Worm (Caenorhabditis elegans) whole organism, L4 larva: ENCODE results near the gene pept-2.

Source experiments
- D1046.2 ChIP-seq: fragments of 200-800 bp; sonication (Bioruptor generic); IDR thresholded peaks from 2 replicates; pipeline ENCODE4 v1.3.6; 2022; ENCODE audit warnings: missing genetic modification characterization, missing compliant biosample characterization
- F10B5.3 ChIP-seq: sonication (generic microtip); optimal IDR thresholded peaks from 2 replicates; lab custom pipeline; 2016; ENCODE audit warnings: mild to moderate bottlenecking, missing genetic modification characterization, missing compliant biosample characterization
- F26F4.8 ChIP-seq: fragments of 200-800 bp; sonication (Bioruptor generic); conservative IDR thresholded peaks from 2 replicates; pipeline ENCODE4 v1.3.6; 2022; ENCODE audit warnings: missing genetic modification characterization, missing compliant biosample characterization
- F44E2.7 ChIP-seq: fragments of 200-800 bp; sonication (Bioruptor generic); IDR thresholded peaks from 2 replicates; pipeline ENCODE4 v2.1.2; 2022; ENCODE audit warnings: missing genetic modification characterization, missing compliant biosample characterization
- F49E8.2 ChIP-seq: sonication (generic microtip); optimal IDR thresholded peaks from 2 replicates; lab custom pipeline; 2016; ENCODE audit warnings: missing compliant biosample characterization, mild to moderate bottlenecking, missing genetic modification characterization, borderline replicate concordance
- R02D3.7 ChIP-seq: fragments of 150-350 bp; sonication (generic microtip); optimal IDR thresholded peaks from 3 replicates; lab custom pipeline; 2014; ENCODE audit warnings: missing biosample characterization, missing genetic modification characterization
- Y5F2A.4 ChIP-seq: fragments of 200-800 bp; sonication (Bioruptor generic); optimal IDR thresholded peaks from 2 replicates; lab custom pipeline; 2018; ENCODE audit warnings: mild to moderate bottlenecking, missing genetic modification characterization, missing compliant biosample characterization
- ZK337.2 ChIP-seq: fragments of 200-800 bp; sonication (Bioruptor generic); IDR thresholded peaks from 2 replicates; pipeline ENCODE4 v1.3.6; 2022; ENCODE audit warnings: missing genetic modification reagents, missing genetic modification characterization, missing compliant biosample characterization
- aha-1 ChIP-seq: fragments of 150-350 bp; peaks from one replicate; lab custom pipeline; 2014; ENCODE audit warnings: missing biosample characterization, missing genetic modification characterization
- ceh-20 ChIP-seq: fragments of 200-800 bp; sonication (Bioruptor generic); IDR thresholded peaks from 2 replicates; pipeline ENCODE4 v1.3.6; 2022; ENCODE audit warnings: missing genetic modification reagents, missing genetic modification characterization, missing compliant biosample characterization
- ceh-28 ChIP-seq: fragments of 150-350 bp; optimal IDR thresholded peaks from 2 replicates; lab custom pipeline; 2014; ENCODE audit warnings: missing biosample characterization, missing genetic modification reagents, missing genetic modification characterization
- ceh-44 ChIP-seq: fragments of 200-800 bp; sonication (Bioruptor generic); IDR thresholded peaks from 2 replicates; pipeline ENCODE4 v1.3.6; 2022; ENCODE audit warnings: missing genetic modification reagents, missing genetic modification characterization, missing compliant biosample characterization
- ces-1 ChIP-seq: fragments of 150-350 bp; sonication (generic microtip); optimal IDR thresholded peaks from 4 replicates; lab custom pipeline; 2014; ENCODE audit warnings: missing biosample characterization, missing genetic modification reagents, missing genetic modification characterization
- daf-12 ChIP-seq: fragments of 150-350 bp; optimal IDR thresholded peaks from 2 replicates; lab custom pipeline; 2014; ENCODE audit warnings: missing biosample characterization, missing genetic modification reagents, missing genetic modification characterization
- dmd-9 ChIP-seq: fragments of 200-800 bp; sonication (Bioruptor generic); IDR thresholded peaks from 2 replicates; pipeline ENCODE4 v1.3.6; 2022; ENCODE audit warnings: missing genetic modification reagents, missing genetic modification characterization, missing compliant biosample characterization
- egl-43 ChIP-seq: fragments of 200-800 bp; sonication (Bioruptor generic); IDR thresholded peaks from 2 replicates; pipeline ENCODE4 v1.3.6; 2022; ENCODE audit warnings: missing genetic modification reagents, missing genetic modification characterization, missing compliant biosample characterization
- fkh-10 ChIP-seq: fragments of 150-350 bp; optimal IDR thresholded peaks from 2 replicates; lab custom pipeline; 2014; ENCODE audit warnings: missing biosample characterization, missing genetic modification reagents, missing genetic modification characterization
- hlh-11 ChIP-seq: fragments of 200-800 bp; sonication (Bioruptor generic); optimal IDR thresholded peaks from 2 replicates; lab custom pipeline; 2018; ENCODE audit warnings: mild to moderate bottlenecking, missing genetic modification characterization, missing compliant biosample characterization
- hlh-30 ChIP-seq: sonication (generic microtip); optimal IDR thresholded peaks from 2 replicates; lab custom pipeline; 2017; ENCODE audit warnings: antibody characterized with exemption, mild to moderate bottlenecking, missing genetic modification characterization, missing compliant biosample characterization; ENCODE audit not compliant: insufficient read depth
- hmg-1.1 ChIP-seq: fragments of 200-800 bp; sonication (Bioruptor generic); IDR thresholded peaks from 2 replicates; pipeline ENCODE4 v1.3.6; 2022; ENCODE audit warnings: missing genetic modification reagents, missing genetic modification characterization, missing compliant biosample characterization
- lim-7 ChIP-seq: fragments of 200-800 bp; sonication (Bioruptor generic); IDR thresholded peaks from 2 replicates; pipeline ENCODE4 v1.3.6; 2022; ENCODE audit warnings: missing genetic modification characterization, missing compliant biosample characterization
- lin-29 ChIP-seq: fragments of 200-800 bp; sonication (Bioruptor generic); IDR thresholded peaks from 2 replicates; pipeline ENCODE4 v1.3.6; 2022; ENCODE audit warnings: missing genetic modification reagents, missing genetic modification characterization, missing compliant biosample characterization
- lin-39 ChIP-seq: fragments of 150-350 bp; optimal IDR thresholded peaks from 2 replicates; lab custom pipeline; 2014; ENCODE audit warnings: missing biosample characterization, missing genetic modification reagents, missing genetic modification characterization
- madf-9 ChIP-seq: fragments of 200-800 bp; sonication (Bioruptor generic); conservative IDR thresholded peaks from 2 replicates; pipeline ENCODE4 v1.3.6; 2022; ENCODE audit warnings: missing genetic modification reagents, missing genetic modification characterization, missing compliant biosample characterization
- mdl-1 ChIP-seq, 2 experiments: fragments of 150-350 bp in 1 of 2; sonication (generic microtip) in 1 of 2; optimal IDR thresholded peaks; 2 replicates each; lab custom pipeline; 2014 to 2017; ENCODE audit warnings: missing biosample characterization in 2 of 2, missing genetic modification characterization in 2 of 2
- mdt-29 ChIP-seq: fragments of 200-800 bp; sonication (Bioruptor generic); IDR thresholded peaks from 2 replicates; pipeline ENCODE4 v1.3.6; 2022; ENCODE audit warnings: missing genetic modification reagents, missing genetic modification characterization, missing compliant biosample characterization
- mep-1 ChIP-seq: fragments of 150-350 bp; sonication (generic microtip); optimal IDR thresholded peaks from 3 replicates; lab custom pipeline; 2014; ENCODE audit warnings: missing biosample characterization, missing genetic modification characterization
- mxl-3 ChIP-seq: fragments of 200-800 bp; sonication (Bioruptor generic); optimal IDR thresholded peaks from 2 replicates; lab custom pipeline; 2018; ENCODE audit warnings: mild to moderate bottlenecking, missing genetic modification characterization, missing compliant biosample characterization
- nhr-11 ChIP-seq: fragments of 150-350 bp; optimal IDR thresholded peaks from 2 replicates; lab custom pipeline; 2014; ENCODE audit warnings: missing biosample characterization, missing genetic modification characterization
- nhr-25 ChIP-seq: sonication (generic microtip); optimal IDR thresholded peaks from 2 replicates; lab custom pipeline; 2017; ENCODE audit warnings: missing genetic modification characterization, mild to moderate bottlenecking, missing compliant biosample characterization, antibody characterized with exemption, moderate library complexity, borderline replicate concordance; ENCODE audit not compliant: insufficient read depth
- nhr-28 ChIP-seq: fragments of 150-350 bp; optimal IDR thresholded peaks from 2 replicates; lab custom pipeline; 2014; ENCODE audit warnings: missing biosample characterization, missing genetic modification characterization
- nhr-41 ChIP-seq: fragments of 200-800 bp; sonication (Bioruptor generic); IDR thresholded peaks from 2 replicates; pipeline ENCODE4 v1.3.6; 2022; ENCODE audit warnings: missing genetic modification reagents, missing genetic modification characterization, missing compliant biosample characterization
- nhr-6 ChIP-seq: fragments of 150-350 bp; optimal IDR thresholded peaks from 2 replicates; lab custom pipeline; 2014; ENCODE audit warnings: missing biosample characterization, missing genetic modification characterization
- php-3 ChIP-seq: fragments of 200-800 bp; sonication (Bioruptor generic); IDR thresholded peaks from 2 replicates; pipeline ENCODE4 v1.3.6; 2022; ENCODE audit warnings: missing genetic modification reagents, missing genetic modification characterization, missing compliant biosample characterization
- pqm-1 ChIP-seq: sonication (generic microtip); optimal IDR thresholded peaks from 2 replicates; lab custom pipeline; 2017; ENCODE audit warnings: missing biosample characterization, missing genetic modification characterization
- set-16 ChIP-seq: fragments of 200-800 bp; sonication (Bioruptor generic); IDR thresholded peaks from 2 replicates; pipeline ENCODE4 v1.3.6; 2022; ENCODE audit warnings: missing genetic modification reagents, missing genetic modification characterization, missing compliant biosample characterization
- spr-3 ChIP-seq: fragments of 200-800 bp; sonication (Bioruptor generic); optimal IDR thresholded peaks from 2 replicates; lab custom pipeline; 2018; ENCODE audit warnings: mild to moderate bottlenecking, missing genetic modification characterization, missing compliant biosample characterization
- tag-97 ChIP-seq: fragments of 200-800 bp; sonication (Bioruptor generic); IDR thresholded peaks from 2 replicates; pipeline ENCODE4 v1.3.6; 2022; ENCODE audit warnings: missing genetic modification characterization, missing compliant biosample characterization
- unc-62 ChIP-seq, 3 experiments: fragments of 150-350 bp in 1 of 3; sonication (generic microtip); optimal IDR thresholded peaks in 2 of 3; peaks in 1 of 3; 1 replicate in 1 of 3; 2 replicates in 2 of 3; lab custom pipeline; 2014 to 2017; ENCODE audit warnings: missing biosample characterization in 3 of 3, missing genetic modification characterization in 3 of 3, missing genetic modification reagents in 3 of 3, missing genotype in 1 of 3
- zip-2 ChIP-seq: fragments of 150-350 bp; optimal IDR thresholded peaks from 2 replicates; lab custom pipeline; 2014; ENCODE audit warnings: missing biosample characterization, missing genetic modification characterization

pept-2 gene

DNA sequence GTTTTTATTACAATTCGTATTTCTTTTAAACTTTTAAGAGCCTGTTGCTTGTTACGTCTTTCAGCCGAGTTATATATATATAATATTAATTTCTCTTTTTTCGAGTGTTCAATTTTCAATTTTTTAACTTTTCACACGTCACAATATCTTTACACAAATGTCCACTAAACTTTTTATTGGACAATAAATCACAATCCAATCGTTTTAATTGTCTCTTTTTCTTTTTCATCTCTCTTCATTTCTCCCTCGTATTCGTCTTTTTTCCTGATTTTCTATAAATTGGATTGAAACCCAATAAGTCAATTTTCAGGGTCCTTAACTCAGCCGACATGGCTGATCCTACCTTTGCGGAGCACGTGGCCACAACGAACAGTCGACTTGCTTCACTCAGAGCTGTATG, 21.6 kb downstream of the pept-2 start, which contains the start of gene miz-1:
TSS of gene miz-1 (plus strand) at position 301 of the 400 bp plus-strand sequence.
- no peak for TF ChIP-seq fkh-10 (GFP tag; lab: Kevin White, UChicago)
- peak; percentile 61; the same call in 1 of the 2 replicates for TF ChIP-seq ceh-20 (GFP tag; lab: Robert Waterston, UW)
- TF ChIP-seq, all 104 proteins: peak for 1

- TF ChIP-seq tag-97 (GFP tag; lab: Robert Waterston, UW) (no peak), nhr-28 (tag; lab: Kevin White, UChicago) (peak; percentile 50), Y5F2A.4 (GFP tag; lab: Kevin White, UChicago) (no peak), nhr-6 (tag; lab: Kevin White, UChicago) (no peak), mep-1 (tag; lab: Kevin White, UChicago) (peak; percentile 12), ces-1 (GFP tag; lab: Kevin White, UChicago) (no peak), nhr-25 (tag; lab: Kevin White, UChicago) (peak; percentile 55)
- TF ChIP-seq, all 104 proteins: peak for 3
These were observed 25.5 kb downstream of the pept-2 start for ce11 chrIV:10815950-10816349.

DNA sequence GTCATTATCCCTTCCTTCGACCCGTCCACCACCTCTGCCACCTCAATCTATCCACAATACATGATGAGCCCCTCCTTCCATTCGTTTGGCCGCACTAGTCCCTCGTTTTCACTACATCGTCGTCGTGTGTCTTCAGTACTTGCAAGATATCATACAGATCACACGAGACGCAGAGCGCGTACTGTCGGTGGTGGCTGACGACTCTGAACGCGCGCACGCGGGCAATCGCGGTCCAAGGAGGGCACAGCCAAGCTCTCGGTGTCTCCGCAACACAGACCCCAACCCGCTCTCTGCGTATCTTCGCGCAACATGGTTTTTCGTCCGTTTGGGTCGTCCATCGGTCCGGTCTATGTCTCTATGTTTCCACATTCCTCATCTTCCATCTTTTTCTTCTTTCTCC, 26.6 kb downstream of the pept-2 start:
- peak; percentile 61; the same call in 1 of the 2 replicates for TF ChIP-seq lim-7 (GFP tag; lab: Robert Waterston, UW)
- peak; percentile 48 for TF ChIP-seq hlh-30 (tag; lab: Kevin White, UChicago)
- TF ChIP-seq F26F4.8 = no peak
- TF ChIP-seq nhr-11 (tag; lab: Kevin White, UChicago) = no peak
- TF ChIP-seq F44E2.7 (GFP tag; lab: Robert Waterston, UW) = no peak
- no peak for TF ChIP-seq mdt-29 (GFP tag; lab: Robert Waterston, UW)
- TF ChIP-seq daf-12 = no peak
- TF ChIP-seq ceh-20 (GFP tag; lab: Robert Waterston, UW) = no peak
- no peak for TF ChIP-seq ZK337.2 (GFP tag; lab: Robert Waterston, UW)
- TF ChIP-seq ceh-28 (tag; lab: Kevin White, UChicago) = no peak
- no peak for TF ChIP-seq unc-62 (GFP tag; optimal IDR thresholded peaks at IDR 0.05 in 1 of 2; lab: Kevin White, UChicago)
- no peak for TF ChIP-seq unc-62 (tag; optimal IDR thresholded peaks at IDR 0.05; lab: Kevin White, UChicago)
- no peak for TF ChIP-seq D1046.2 (GFP tag; lab: Robert Waterston, UW)
- no peak for TF ChIP-seq dmd-9
- peak; percentile 55 for TF ChIP-seq mxl-3 (GFP tag; lab: Kevin White, UChicago)
- TF ChIP-seq mdl-1 (tag; optimal IDR thresholded peaks at IDR 0.05; lab: Kevin White, UChicago) = peak in 1 of 2 experiments; percentile 73
- no peak for TF ChIP-seq spr-3 (GFP tag; lab: Kevin White, UChicago)
- TF ChIP-seq F49E8.2 (tag; lab: Kevin White, UChicago) = no peak
- peak; percentile 68; the same call in 1 of the 2 replicates for TF ChIP-seq egl-43 (GFP tag; lab: Robert Waterston, UW)
- no peak for TF ChIP-seq lin-29
- TF ChIP-seq ceh-44 (GFP tag; lab: Robert Waterston, UW) = no peak
- peak; percentile 26 for TF ChIP-seq mep-1 (tag; lab: Kevin White, UChicago)
- peak; percentile 97 for TF ChIP-seq aha-1
- TF ChIP-seq R02D3.7 (tag; lab: Kevin White, UChicago) = no peak
- peak; percentile 14; the same call in 1 of the 2 replicates for TF ChIP-seq madf-9 (GFP tag; lab: Robert Waterston, UW)
- no peak for TF ChIP-seq pqm-1
- 0 out of 2 replicates have a peak, but pooled peaks have one; percentile 21 for TF ChIP-seq hmg-1.1 (GFP tag; lab: Robert Waterston, UW)
- no peak for TF ChIP-seq F10B5.3 (tag; lab: Kevin White, UChicago)
- TF ChIP-seq lin-39 (tag; lab: Kevin White, UChicago) = no peak
- peak; percentile 28 for TF ChIP-seq hlh-11 (tag; lab: Kevin White, UChicago)
- TF ChIP-seq zip-2 (tag; lab: Kevin White, UChicago) = no peak
- TF ChIP-seq Y5F2A.4 (GFP tag; lab: Kevin White, UChicago) = no peak
- TF ChIP-seq nhr-41 (GFP tag; lab: Robert Waterston, UW) = no peak
- TF ChIP-seq set-16 (GFP tag; lab: Robert Waterston, UW) = peak; percentile 87
- TF ChIP-seq php-3 (GFP tag; lab: Robert Waterston, UW) = no peak
- TF ChIP-seq, all 104 proteins: peak for 11
